Worm (Caenorhabditis elegans): ENCODE results near the gene F19G12.11.
A peak's percentile ranks its signal among the peaks of the same experiment; 100 is the strongest.

DNA sequence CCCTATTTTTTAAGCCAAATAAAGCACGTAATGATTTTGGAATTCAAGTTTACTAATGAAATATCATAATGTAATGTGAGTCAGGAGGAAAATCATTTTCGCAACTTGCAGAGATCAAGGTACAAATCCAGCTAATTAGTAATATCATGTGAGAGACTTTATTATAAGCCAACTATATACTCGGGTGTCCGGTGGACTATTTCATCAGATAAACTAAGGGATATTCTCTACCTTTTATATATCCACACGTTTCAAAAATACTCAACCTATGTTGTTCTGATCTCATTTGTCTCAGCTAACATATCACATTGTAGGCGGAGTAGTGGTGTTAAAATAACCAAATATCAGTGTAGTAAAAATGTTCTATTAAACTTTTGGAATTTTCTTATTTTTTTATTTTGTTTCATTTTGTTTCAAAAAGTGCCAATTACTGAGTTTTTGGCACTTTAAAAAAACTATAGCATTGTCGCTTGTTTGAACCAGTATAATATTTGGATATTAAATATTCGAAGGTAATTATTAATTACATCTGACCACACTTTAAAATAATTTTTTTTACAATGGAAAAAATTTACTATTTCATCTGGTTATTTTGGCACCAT is 36.8 kb downstream of the F19G12.11 start:
- peak; percentile 92 for TF ChIP-seq nhr-237 (tag; optimal IDR thresholded peaks at IDR 0.05)
- no peak for TF ChIP-seq ztf-11 (tag; optimal IDR thresholded peaks at IDR 0.05)
- peak; percentile 85 for TF ChIP-seq nhr-10 (tag; optimal IDR thresholded peaks at IDR 0.05)
- TF ChIP-seq blmp-1 (tag; optimal IDR thresholded peaks at IDR 0.05; ENCODE audit: insufficient read depth), result no peak
- TF ChIP-seq ceh-82 (tag; optimal IDR thresholded peaks at IDR 0.05), result peak; percentile 87
- TF ChIP-seq fos-1 (tag; optimal IDR thresholded peaks at IDR 0.05), result peak; percentile 96
- peak; percentile 73 for TF ChIP-seq dmd-4 (tag; optimal IDR thresholded peaks at IDR 0.05)
- TF ChIP-seq nhr-6 (tag; optimal IDR thresholded peaks at IDR 0.05), result peak; percentile 95
- TF ChIP-seq ZK546.5 (tag; optimal IDR thresholded peaks at IDR 0.05), result peak; percentile 46
- TF ChIP-seq mdl-1 (tag; optimal IDR thresholded peaks at IDR 0.05), result peak; percentile 7 to 80
- peak; percentile 93 for TF ChIP-seq lin-13 (GFP tag; optimal IDR thresholded peaks at IDR 0.05)
- TF ChIP-seq nhr-25 (tag; optimal IDR thresholded peaks at IDR 0.05), result peak; percentile 95
- peak; percentile 66 for TF ChIP-seq nhr-12 (tag; optimal IDR thresholded peaks at IDR 0.05)
- peak; percentile 87 for TF ChIP-seq nhr-77 (tag; optimal IDR thresholded peaks at IDR 0.05)

Data from whole organism, L2 larva.